Fruit fly (Drosophila melanogaster) whole organism, embryonic: ENCODE measurements around the gene LanB1.
A peak's percentile ranks its signal among the peaks of the same experiment; 100 is the strongest.

Experiments
- Abd-B ChIP-seq: fragments of 200-800 bp; sonication (Bioruptor generic); optimal IDR thresholded peaks from 2 replicates; lab custom pipeline; 2018; ENCODE audit warnings: missing biosample characterization, mild to moderate bottlenecking, missing genetic modification characterization, moderate library complexity
- Atf6 ChIP-seq: fragments of 200-800 bp; sonication (Bioruptor generic); IDR thresholded peaks from 2 replicates; pipeline ENCODE4 v1.3.6; 2022; ENCODE audit warnings: missing biosample characterization, missing genetic modification characterization
- Bdp1 ChIP-seq: fragments of 200-800 bp; sonication (Bioruptor generic); optimal IDR thresholded peaks from 3 replicates; lab custom pipeline; 2016; ENCODE audit warnings: missing biosample characterization, missing genetic modification characterization
- CG11696 ChIP-seq: fragments of 200-800 bp; sonication (Bioruptor generic); IDR thresholded peaks from 2 replicates; pipeline ENCODE4 v1.3.6; 2022; ENCODE audit warnings: missing biosample characterization, missing genetic modification characterization
- CG13424 ChIP-seq: fragments of 200-800 bp; sonication (Bioruptor generic); optimal IDR thresholded peaks from 2 replicates; lab custom pipeline; 2019; ENCODE audit warnings: missing biosample characterization, mild to moderate bottlenecking, missing genetic modification characterization, moderate library complexity
- CG14014 ChIP-seq: fragments of 200-800 bp; sonication (Bioruptor generic); IDR thresholded peaks from 2 replicates; pipeline ENCODE4 v1.3.6; 2022; ENCODE audit warnings: missing biosample characterization, missing genetic modification characterization
- CG1529 ChIP-seq: fragments of 200-800 bp; sonication (Bioruptor generic); optimal IDR thresholded peaks from 3 replicates; lab custom pipeline; 2018; ENCODE audit warnings: missing biosample characterization, missing genetic modification characterization
- CG17186 ChIP-seq: fragments of 200-800 bp; sonication (Bioruptor generic); optimal IDR thresholded peaks from 3 replicates; lab custom pipeline; 2017; ENCODE audit warnings: missing biosample characterization, missing genetic modification reagents, missing genetic modification characterization
- CG17361 ChIP-seq: fragments of 200-800 bp; sonication (Bioruptor generic); IDR thresholded peaks from 3 replicates; pipeline ENCODE4 v1.3.6; 2022; ENCODE audit warnings: missing biosample characterization, missing genetic modification characterization
- CG17612 ChIP-seq: fragments of 200-800 bp; sonication (Bioruptor generic); IDR thresholded peaks from 2 replicates; pipeline ENCODE4 v1.3.6; 2022; ENCODE audit warnings: missing biosample characterization, missing genetic modification characterization
- CG1832 ChIP-seq: fragments of 200-800 bp; sonication (Bioruptor generic); optimal IDR thresholded peaks from 2 replicates; lab custom pipeline; 2017; ENCODE audit warnings: missing biosample characterization, mild to moderate bottlenecking, missing genetic modification characterization, inconsistent platforms
- CG18764 ChIP-seq: fragments of 200-800 bp; sonication (Bioruptor generic); optimal IDR thresholded peaks from 3 replicates; lab custom pipeline; 2016; ENCODE audit warnings: missing biosample characterization, missing genetic modification characterization
- CG2678 ChIP-seq: fragments of 200-800 bp; sonication (Bioruptor generic); optimal IDR thresholded peaks from 3 replicates; lab custom pipeline; 2019; ENCODE audit warnings: missing biosample characterization, mild to moderate bottlenecking, missing genetic modification characterization, moderate library complexity
- CG30020 ChIP-seq: fragments of 200-800 bp; optimal IDR thresholded peaks from 2 replicates; lab custom pipeline; 2019; ENCODE audit warnings: missing biosample characterization, mild to moderate bottlenecking, missing genetic modification characterization, moderate library complexity
- CG3163 ChIP-seq: fragments of 200-800 bp; sonication (Bioruptor generic); optimal IDR thresholded peaks from 3 replicates; lab custom pipeline; 2016; ENCODE audit warnings: missing biosample characterization, missing genetic modification characterization
- CG3726 ChIP-seq: fragments of 200-800 bp; sonication (Bioruptor generic); IDR thresholded peaks from 3 replicates; pipeline ENCODE4, ENCODE4 v1.3.6; 2022; ENCODE audit warnings: missing biosample characterization, missing genetic modification characterization
- CG3847 ChIP-seq: fragments of 200-800 bp; sonication (Bioruptor generic); IDR thresholded peaks from 2 replicates; pipeline ENCODE4 v1.3.6; 2022; ENCODE audit warnings: missing biosample characterization, missing genetic modification characterization
- CG4424 ChIP-seq: fragments of 200-800 bp; sonication (Bioruptor generic); optimal IDR thresholded peaks from 3 replicates; lab custom pipeline; 2016; ENCODE audit warnings: missing biosample characterization, missing genetic modification characterization
- CG4617 ChIP-seq: fragments of 200-800 bp; sonication (Bioruptor generic); optimal IDR thresholded peaks from 3 replicates; lab custom pipeline; 2016; ENCODE audit warnings: missing biosample characterization, missing genetic modification characterization, borderline replicate concordance
- CG6765 ChIP-seq: fragments of 200-800 bp; sonication (Bioruptor generic); optimal IDR thresholded peaks from 3 replicates; lab custom pipeline; 2017; ENCODE audit warnings: missing biosample characterization, mild to moderate bottlenecking, missing genetic modification characterization
- CG7357 ChIP-seq: fragments of 200-800 bp; sonication (Bioruptor generic); IDR thresholded peaks from 3 replicates; pipeline ENCODE4 v1.3.6; 2022; ENCODE audit warnings: missing biosample characterization, missing genetic modification characterization
- CG8924 ChIP-seq: fragments of 200-800 bp; optimal IDR thresholded peaks from 3 replicates; lab custom pipeline; 2019; ENCODE audit warnings: missing biosample characterization, mild to moderate bottlenecking, missing genetic modification characterization, moderate library complexity
- Chrac-16 ChIP-seq: fragments of 200-800 bp; sonication (Bioruptor generic); optimal IDR thresholded peaks from 3 replicates; lab custom pipeline; 2016; ENCODE audit warnings: missing biosample characterization, missing genetic modification characterization
- Dbx ChIP-seq: fragments of 200-800 bp; sonication (Bioruptor generic); IDR thresholded peaks from 3 replicates; pipeline ENCODE4 v1.3.6; 2022; ENCODE audit warnings: missing biosample characterization, missing genetic modification characterization
- Deaf1 ChIP-seq: fragments of 200-800 bp; optimal IDR thresholded peaks from 3 replicates; lab custom pipeline; 2019; ENCODE audit warnings: missing biosample characterization, mild to moderate bottlenecking, missing genetic modification characterization, moderate library complexity
- Dek ChIP-seq: fragments of 200-800 bp; sonication (Bioruptor generic); optimal IDR thresholded peaks from 3 replicates; lab custom pipeline; 2019; ENCODE audit warnings: missing biosample characterization, mild to moderate bottlenecking, missing genetic modification characterization, moderate library complexity
- Hsf ChIP-seq: fragments of 200-800 bp; sonication (Bioruptor generic); optimal IDR thresholded peaks from 3 replicates; lab custom pipeline; 2016; ENCODE audit warnings: missing biosample characterization, missing genetic modification characterization
- Jarid2 ChIP-seq: fragments of 200-800 bp; sonication (Bioruptor generic); optimal IDR thresholded peaks from 3 replicates; lab custom pipeline; 2017; ENCODE audit warnings: mild to moderate bottlenecking, missing biosample characterization, missing genetic modification reagents, missing genetic modification characterization
- Lpt ChIP-seq: fragments of >200 bp; optimal IDR thresholded peaks from 2 replicates; lab custom pipeline; 2018; ENCODE audit warnings: missing biosample characterization, missing genetic modification characterization
- Ravus ChIP-seq: fragments of 200-800 bp; sonication (Bioruptor generic); IDR thresholded peaks from 2 replicates; pipeline ENCODE4 v1.3.6; 2022; ENCODE audit warnings: missing biosample characterization, missing genetic modification characterization
- Sin3A ChIP-seq: fragments of >200 bp; optimal IDR thresholded peaks from 2 replicates; lab custom pipeline; 2018
- Ssrp ChIP-seq: fragments of 200-800 bp; sonication (Bioruptor generic); optimal IDR thresholded peaks from 2 replicates; lab custom pipeline; 2018; ENCODE audit warnings: missing biosample characterization, mild to moderate bottlenecking, missing genetic modification characterization, moderate library complexity
- ato ChIP-seq: fragments of 200-800 bp; sonication (Bioruptor generic); IDR thresholded peaks from 2 replicates; pipeline ENCODE4 v1.3.6; 2022; ENCODE audit warnings: missing biosample characterization, missing genetic modification characterization; ENCODE audit not compliant: partially characterized antibody
- az2 ChIP-seq: fragments of 200-800 bp; sonication (Bioruptor generic); optimal IDR thresholded peaks from 3 replicates; lab custom pipeline; 2016; ENCODE audit warnings: missing biosample characterization, missing genetic modification characterization
- corto ChIP-seq: fragments of 200-800 bp; sonication (Bioruptor generic); optimal IDR thresholded peaks from 2 replicates; lab custom pipeline; 2016; ENCODE audit warnings: missing biosample characterization, mild to moderate bottlenecking, missing genetic modification characterization, moderate library complexity
- crc ChIP-seq: fragments of 200-800 bp; sonication (Bioruptor generic); optimal IDR thresholded peaks from 2 replicates; lab custom pipeline; 2016; ENCODE audit warnings: missing biosample characterization, missing genetic modification characterization
- dati ChIP-seq: fragments of 200-800 bp; sonication (Bioruptor generic); IDR thresholded peaks from 2 replicates; pipeline ENCODE4 v1.3.6; 2022; ENCODE audit warnings: missing biosample characterization, missing genetic modification characterization
- gcm ChIP-seq: fragments of 200-800 bp; sonication (Bioruptor generic); optimal IDR thresholded peaks from 2 replicates; lab custom pipeline; 2019; ENCODE audit warnings: missing biosample characterization, mild to moderate bottlenecking, missing genetic modification characterization, moderate library complexity
- h ChIP-seq: fragments of >200 bp; optimal IDR thresholded peaks from 2 replicates; lab custom pipeline; 2017
- lab ChIP-seq: fragments of 200-800 bp; sonication (Bioruptor generic); optimal IDR thresholded peaks from 3 replicates; lab custom pipeline; 2017; ENCODE audit warnings: missing biosample characterization, missing genetic modification characterization, mild to moderate bottlenecking, moderate library complexity, missing genetic modification reagents
- lbe ChIP-seq: fragments of 200-800 bp; sonication (Bioruptor generic); optimal IDR thresholded peaks from 2 replicates; lab custom pipeline; 2016; ENCODE audit warnings: missing biosample characterization, mild to moderate bottlenecking, missing genetic modification characterization
- odd ChIP-seq: fragments of 200-800 bp; sonication (Bioruptor generic); optimal IDR thresholded peaks from 2 replicates; lab custom pipeline; 2017; ENCODE audit warnings: missing biosample characterization, mild to moderate bottlenecking, missing genetic modification characterization
- pita ChIP-seq: fragments of 200-800 bp; sonication (Bioruptor generic); optimal IDR thresholded peaks from 2 replicates; lab custom pipeline; 2017; ENCODE audit warnings: missing biosample characterization, mild to moderate bottlenecking, missing genetic modification characterization
- sna ChIP-seq: fragments of 200-800 bp; sonication (Bioruptor generic); IDR thresholded peaks from 2 replicates; pipeline ENCODE4 v1.3.6; 2022; ENCODE audit warnings: missing biosample characterization, missing genetic modification characterization; ENCODE audit not compliant: partially characterized antibody
- so ChIP-seq: fragments of 200-800 bp; sonication (Bioruptor generic); IDR thresholded peaks from 3 replicates; pipeline ENCODE4 v1.3.6; 2022; ENCODE audit warnings: missing biosample characterization, missing genetic modification characterization
- sr ChIP-seq: fragments of 200-800 bp; sonication (Bioruptor generic); IDR thresholded peaks from 3 replicates; pipeline ENCODE4 v1.3.6; 2022; ENCODE audit warnings: missing biosample characterization, missing genetic modification characterization
- ssp ChIP-seq: fragments of 200-800 bp; sonication (Bioruptor generic); IDR thresholded peaks from 2 replicates; pipeline ENCODE4 v1.3.6; 2022; ENCODE audit warnings: missing biosample characterization, missing genetic modification characterization
- tll ChIP-seq, 2 experiments: fragments of 200-800 bp in 1 of 2; fragments of >200 bp in 1 of 2; sonication (Bioruptor generic) in 1 of 2; optimal IDR thresholded peaks; 2 replicates each; lab custom pipeline; 2017 to 2019; ENCODE audit warnings: missing biosample characterization in 2 of 2, missing genetic modification characterization in 2 of 2, mild to moderate bottlenecking in 1 of 2, moderate library complexity in 1 of 2
- trh ChIP-seq: fragments of 200-800 bp; sonication (Bioruptor generic); optimal IDR thresholded peaks from 2 replicates; lab custom pipeline; 2016; ENCODE audit warnings: missing biosample characterization, missing genetic modification characterization
- ttk ChIP-seq: fragments of 200-800 bp; sonication (Bioruptor generic); IDR thresholded peaks from 2 replicates; pipeline ENCODE4 v2.1.2; 2022; ENCODE audit warnings: missing biosample characterization, missing genetic modification characterization

The LanB1 gene

dm6 chr2L:7782788-7783401 is 28.3 kb upstream of the LanB1 start, which contains the start of gene Brd7-9 (continued):
- TF ChIP-seq Dbx (GFP tag; lab: Robert Waterston, UW), result peak; percentile 79; the same call in 2 of the 3 replicates
- TF ChIP-seq ssp (GFP tag; lab: Robert Waterston, UW), result peak; percentile 33; the same call in 1 of the 2 replicates
- peak; percentile 31 for TF ChIP-seq CG30020
- TF ChIP-seq CG6765 (GFP tag; lab: Kevin White, UChicago), result peak; percentile 57
- TF ChIP-seq Hsf (GFP tag; lab: Kevin White, UChicago), result peak; percentile 55
- peak; percentile 89 for TF ChIP-seq lab (GFP tag; lab: Kevin White, UChicago)
- peak; percentile 73 for TF ChIP-seq CG2678 (tag; lab: Kevin White, UChicago)
- no peak for TF ChIP-seq crc (GFP tag; lab: Kevin White, UChicago)
- TF ChIP-seq sna (GFP tag; lab: Robert Waterston, UW), result peak; percentile 43
- peak; percentile 90 for TF ChIP-seq so (GFP tag; lab: Robert Waterston, UW)
- peak; percentile 62 for TF ChIP-seq gcm (GFP tag; lab: Kevin White, UChicago)
- TF ChIP-seq tll (GFP tag; optimal IDR thresholded peaks at IDR 0.05; lab: Kevin White, UChicago), result no peak
- peak; percentile 78 for TF ChIP-seq CG11696 (GFP tag; lab: Robert Waterston, UW)
- peak; percentile 62 for TF ChIP-seq CG1832 (GFP tag; lab: Kevin White, UChicago)
- TF ChIP-seq Ravus (GFP tag; lab: Robert Waterston, UW), result no peak; the same call in 1 of the 2 replicates
- peak; percentile 35; the same call in 1 of the 2 replicates for TF ChIP-seq CG3847 (GFP tag; lab: Robert Waterston, UW)
- peak; percentile 54 for TF ChIP-seq CG13424 (tag; lab: Kevin White, UChicago)
- peak; percentile 69; the same call in 2 of the 3 replicates for TF ChIP-seq CG17361
- no peak for TF ChIP-seq pita (GFP tag; lab: Kevin White, UChicago)
- TF ChIP-seq CG3163 (GFP tag; lab: Kevin White, UChicago), result peak; percentile 13
- TF ChIP-seq Atf6 (GFP tag; lab: Robert Waterston, UW), result peak; percentile 86
- peak; percentile 80 for TF ChIP-seq dati (GFP tag; lab: Robert Waterston, UW)
- TF ChIP-seq CG18764, result peak; percentile 43
- TF ChIP-seq odd, result peak; percentile 63
- no peak for TF ChIP-seq lbe (GFP tag; lab: Kevin White, UChicago)
- peak; percentile 8 for TF ChIP-seq Deaf1 (tag; lab: Kevin White, UChicago)
- TF ChIP-seq h, result no peak
- peak; percentile 12 for TF ChIP-seq Jarid2 (GFP tag; lab: Kevin White, UChicago)
- TF ChIP-seq trh (GFP tag; lab: Kevin White, UChicago), result no peak
- TF ChIP-seq corto (GFP tag; lab: Kevin White, UChicago), result no peak
- peak; percentile 71 for TF ChIP-seq ttk (GFP tag; lab: Robert Waterston, UW)
- peak; percentile 6 for TF ChIP-seq Bdp1 (GFP tag; lab: Kevin White, UChicago)
- peak; percentile 72; the same call in 1 of the 3 replicates for TF ChIP-seq CG3726
- TF ChIP-seq Ssrp, result peak; percentile 65
- TF ChIP-seq CG4617, result peak; percentile 65
- peak; percentile 49; the same call in 1 of the 3 replicates for TF ChIP-seq CG7357 (GFP tag; lab: Robert Waterston, UW)
- TF ChIP-seq CG1529, result peak; percentile 40
- TF ChIP-seq Abd-B (GFP tag; lab: Kevin White, UChicago), result no peak
- peak; percentile 75 for TF ChIP-seq Sin3A
- TF ChIP-seq CG4424, result peak; percentile 73
- TF ChIP-seq Chrac-16, result peak; percentile 52
- peak; percentile 37 for TF ChIP-seq Dek (tag; lab: Kevin White, UChicago)
- no peak for TF ChIP-seq CG17186
- TF ChIP-seq CG8924 (tag; lab: Kevin White, UChicago), result peak; percentile 68
- peak; percentile 47; the same call in 1 of the 2 replicates for TF ChIP-seq CG17612 (GFP tag; lab: Robert Waterston, UW)
- peak; percentile 59; the same call in 2 of the 3 replicates for TF ChIP-seq sr
- TF ChIP-seq Lpt (GFP tag; lab: Kevin White, UChicago), result no peak
- TF ChIP-seq CG14014, result peak; percentile 83
- TF ChIP-seq ato, result peak; percentile 30; the same call in 1 of the 2 replicates
- TF ChIP-seq az2 (GFP tag; lab: Kevin White, UChicago), result peak; percentile 70
